Worm (Caenorhabditis elegans) whole organism, L4/young adult: ENCODE results near the gene alfa-1.

ENCODE experiments used
- W03F9.2 ChIP-seq: fragments of 150-350 bp; optimal IDR thresholded peaks from 2 replicates; lab custom pipeline; 2014; ENCODE audit warnings: missing biosample characterization, missing genetic modification characterization
- him-1 ChIP-seq: sonication (generic microtip); optimal IDR thresholded peaks from 2 replicates; lab custom pipeline; 2016; ENCODE audit warnings: missing genotype, missing genetic modification reagents, missing genetic modification characterization, missing compliant biosample characterization

DNA sequence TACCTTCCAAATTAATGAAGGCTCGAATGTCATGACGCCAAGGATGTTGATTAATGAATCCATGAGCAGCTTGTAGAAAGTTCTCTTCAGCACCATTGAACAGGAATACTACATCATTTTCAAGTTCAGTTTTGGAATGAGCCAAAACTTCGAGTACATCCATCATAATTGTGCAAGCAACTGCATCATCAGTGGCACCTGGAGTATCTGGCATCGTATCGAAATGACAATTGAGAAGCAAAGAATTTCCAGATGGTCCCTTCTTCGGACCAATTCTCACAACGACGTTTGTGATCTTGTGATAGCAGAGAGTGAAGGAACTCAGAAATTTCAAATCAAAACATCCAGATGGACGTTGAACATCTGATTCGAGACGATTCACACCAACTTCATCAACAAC is 42.1 kb upstream of the alfa-1 start:
- no peak for TF ChIP-seq him-1 (tag; lab: Kevin White, UChicago)
- TF ChIP-seq W03F9.2 (tag; lab: Kevin White, UChicago): no peak
